Fruit fly (Drosophila melanogaster): Measurements from ENCODE around the gene Mcm2.

The Mcm2 gene

DNA sequence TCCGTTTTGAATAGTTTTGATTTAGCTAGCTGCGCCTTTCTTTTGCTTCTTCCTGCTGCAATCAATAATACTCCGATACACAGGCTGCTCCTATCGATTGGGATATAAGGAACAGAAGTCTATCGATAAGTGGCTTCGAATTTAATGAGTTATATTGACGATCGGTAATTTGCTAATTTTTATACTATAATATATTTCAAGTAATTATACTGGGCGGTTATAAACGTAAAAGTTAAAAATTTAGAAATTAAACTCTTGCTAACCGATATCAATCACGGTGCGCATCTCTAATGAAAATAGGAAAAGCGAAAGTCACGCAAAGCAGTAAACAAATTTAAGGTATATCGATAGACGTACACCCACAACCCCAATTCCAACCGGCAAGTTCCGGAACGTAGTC is 21.1 kb upstream of the Mcm2 start, which contains the start of the genes CG9636, CG18749 and CG33722 (continued):
- peak; percentile 43 for TF ChIP-seq croc (GFP tag; conservative IDR thresholded peaks at IDR 0.05)
- TF ChIP-seq TFAM (GFP tag; optimal IDR thresholded peaks at IDR 0.05) = no peak
- no peak for TF ChIP-seq eyg (GFP tag; optimal IDR thresholded peaks at IDR 0.05)
- no peak for TF ChIP-seq org-1 (GFP tag; optimal IDR thresholded peaks at IDR 0.05)
- TF ChIP-seq toy (GFP tag; IDR thresholded peaks at IDR 0.05) = no peak
- peak; percentile 31 for TF ChIP-seq CG13624 (GFP tag; optimal IDR thresholded peaks at IDR 0.05)
- TF ChIP-seq CG17912 (GFP tag; optimal IDR thresholded peaks at IDR 0.05) = no peak
- TF ChIP-seq GATAe (GFP tag; conservative IDR thresholded peaks at IDR 0.05) = no peak
- no peak for TF ChIP-seq CG12219 (GFP tag; optimal IDR thresholded peaks at IDR 0.05)
- peak; percentile 36 for TF ChIP-seq CG12744 (GFP tag; optimal IDR thresholded peaks at IDR 0.05)
- TF ChIP-seq otp (GFP tag; IDR thresholded peaks at IDR 0.05) = 0 out of 3 replicates have a peak, but pooled peaks have one; percentile 46
- peak; percentile 56 for TF ChIP-seq twi (tag; optimal IDR thresholded peaks at IDR 0.05)
- TF ChIP-seq ATbp (GFP tag; optimal IDR thresholded peaks at IDR 0.05) = peak; percentile 10
- TF ChIP-seq CG12769 (tag; optimal IDR thresholded peaks at IDR 0.05) = peak; percentile 46
- peak; percentile 64 for TF ChIP-seq Spps (tag; optimal IDR thresholded peaks at IDR 0.05)
- no peak for TF ChIP-seq ab (GFP tag; optimal IDR thresholded peaks at IDR 0.05)
- no peak for TF ChIP-seq CG7928 (GFP tag; optimal IDR thresholded peaks at IDR 0.05)
- no peak for TF ChIP-seq schlank (tag; optimal IDR thresholded peaks at IDR 0.05)
- peak; percentile 68 for TF ChIP-seq CG14441 (GFP tag; IDR thresholded peaks at IDR 0.05)
- TF ChIP-seq Sry-δ (GFP tag; optimal IDR thresholded peaks at IDR 0.05) = peak; percentile 81
- peak; percentile 37 for TF ChIP-seq fd96Cb (tag; optimal IDR thresholded peaks at IDR 0.05)
- peak in 1 of 2 experiments; percentile 38 for TF ChIP-seq crp (GFP tag; optimal IDR thresholded peaks at IDR 0.05)
- TF ChIP-seq CG15269 (tag; optimal IDR thresholded peaks at IDR 0.05) = peak; percentile 61
- peak; percentile 90 for TF ChIP-seq YL-1 (GFP tag; optimal IDR thresholded peaks at IDR 0.05)
- TF ChIP-seq CG7745 (tag; optimal IDR thresholded peaks at IDR 0.05) = no peak
- TF ChIP-seq CG2120 (GFP tag; optimal IDR thresholded peaks at IDR 0.05) = peak; percentile 79
- TF ChIP-seq CG9817 (tag; optimal IDR thresholded peaks at IDR 0.05) = peak; percentile 76
- peak; percentile 76 for TF ChIP-seq Max (GFP tag; optimal IDR thresholded peaks at IDR 0.05)
- no peak for TF ChIP-seq her (GFP tag; optimal IDR thresholded peaks at IDR 0.05)
- peak in 1 of 2 experiments; percentile 73 for TF ChIP-seq bsh (GFP tag; optimal IDR thresholded peaks at IDR 0.05)
- no peak for TF ChIP-seq dimm (GFP tag; IDR thresholded peaks at IDR 0.05)
- no peak for TF ChIP-seq z (GFP tag; IDR thresholded peaks at IDR 0.05)
- no peak for TF ChIP-seq kah (GFP tag; optimal IDR thresholded peaks at IDR 0.05)
- peak; percentile 1 for TF ChIP-seq CG2875 (GFP tag; optimal IDR thresholded peaks at IDR 0.05)
- TF ChIP-seq bigmax (GFP tag; optimal IDR thresholded peaks at IDR 0.05) = no peak
- peak; percentile 77 for TF ChIP-seq Sry-β (GFP tag; optimal IDR thresholded peaks at IDR 0.05)
- TF ChIP-seq CG6272 (GFP tag; IDR thresholded peaks at IDR 0.05) = peak; percentile 66
- peak; percentile 36 for TF ChIP-seq Oli (tag; optimal IDR thresholded peaks at IDR 0.05)
- no peak for TF ChIP-seq Lim3 (GFP tag; IDR thresholded peaks at IDR 0.05)
- TF ChIP-seq CG12071 (GFP tag; optimal IDR thresholded peaks at IDR 0.05) = no peak
- TF ChIP-seq trem (tag; optimal IDR thresholded peaks at IDR 0.05) = peak; percentile 86
- TF ChIP-seq HHEX (GFP tag; optimal IDR thresholded peaks at IDR 0.05) = peak; percentile 44
- peak; percentile 98 for TF ChIP-seq ato (GFP tag; IDR thresholded peaks at IDR 0.05; ENCODE audit: partially characterized antibody)
- TF ChIP-seq CG13123 (GFP tag; optimal IDR thresholded peaks at IDR 0.05) = peak; percentile 48
- peak; percentile 68 for TF ChIP-seq CG13296 (GFP tag; optimal IDR thresholded peaks at IDR 0.05)
- TF ChIP-seq seq (GFP tag; IDR thresholded peaks at IDR 0.05) = no peak; the same call in 1 of the 2 replicates
- TF ChIP-seq Opbp (GFP tag; IDR thresholded peaks at IDR 0.05; ENCODE audit: partially characterized antibody) = peak; percentile 89; the same call in 2 of the 3 replicates
- TF ChIP-seq CG4360 (GFP tag; IDR thresholded peaks at IDR 0.05) = 0 out of 2 replicates have a peak, but pooled peaks have one; percentile 12
- TF ChIP-seq CG17802 (tag; optimal IDR thresholded peaks at IDR 0.05) = peak; percentile 38
- no peak for TF ChIP-seq Mes4 (GFP tag; optimal IDR thresholded peaks at IDR 0.05)

Measured in whole organism, embryonic.